Fruit fly (Drosophila melanogaster) Kc167 (cell line): ENCODE measurements around the gene Gapdh2.

ENCODE experiments used
- Sin3A ChIP-seq: fragments of >200 bp; optimal IDR thresholded peaks from 2 replicates; lab custom pipeline; 2018; ENCODE audit warnings: missing external identifiers
- h ChIP-seq: fragments of >200 bp; optimal IDR thresholded peaks from 3 replicates; lab custom pipeline; 2018; ENCODE audit warnings: missing external identifiers
- psq ChIP-seq: fragments of >200 bp; optimal IDR thresholded peaks from 2 replicates; lab custom pipeline; 2017; ENCODE audit warnings: missing external identifiers

DNA sequence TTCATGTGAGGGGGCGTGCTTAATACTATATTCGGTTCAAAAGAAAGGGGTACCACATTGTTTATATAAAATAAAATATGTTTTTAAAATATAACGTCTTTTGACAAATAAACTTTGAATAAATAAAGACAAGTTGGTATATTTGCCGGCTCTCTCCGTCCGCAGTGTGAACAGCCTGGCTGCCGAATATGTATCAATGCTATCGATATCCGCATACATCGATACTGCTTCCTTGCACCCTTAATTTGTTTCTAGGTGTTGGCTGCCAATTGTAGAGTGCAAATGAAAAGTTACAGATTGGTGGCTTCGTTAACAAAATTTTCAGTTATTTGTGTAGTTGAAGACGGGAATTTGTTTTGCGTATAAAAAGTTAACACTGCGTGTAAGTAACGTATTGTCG lies 8.1 kb upstream of the Gapdh2 start, which contains the start of gene Gbeta13F:
- no peak for TF ChIP-seq psq (lab: Kevin White, UChicago)
- no peak for TF ChIP-seq Sin3A
- no peak for TF ChIP-seq h (lab: Kevin White, UChicago)
